Fruit fly (Drosophila melanogaster) whole organism, embryonic: ENCODE measurements around the gene CG34357.
A peak's percentile ranks its signal among the peaks of the same experiment; 100 is the strongest.

Experiments used
- ATbp ChIP-seq: fragments of 200-800 bp; sonication (Bioruptor generic); optimal IDR thresholded peaks from 2 replicates; lab custom pipeline; 2017; ENCODE audit warnings: missing biosample characterization, mild to moderate bottlenecking, missing genetic modification characterization, missing genetic modification reagents
- CG10431 ChIP-seq: fragments of 200-800 bp; sonication (Bioruptor generic); optimal IDR thresholded peaks from 3 replicates; lab custom pipeline; 2018; ENCODE audit warnings: missing biosample characterization, mild to moderate bottlenecking, missing genetic modification characterization
- CG11696 ChIP-seq: fragments of 200-800 bp; sonication (Bioruptor generic); IDR thresholded peaks from 2 replicates; pipeline ENCODE4 v1.3.6; 2022; ENCODE audit warnings: missing biosample characterization, missing genetic modification characterization
- CG13424 ChIP-seq: fragments of 200-800 bp; sonication (Bioruptor generic); optimal IDR thresholded peaks from 2 replicates; lab custom pipeline; 2019; ENCODE audit warnings: missing biosample characterization, mild to moderate bottlenecking, missing genetic modification characterization, moderate library complexity
- CG1529 ChIP-seq: fragments of 200-800 bp; sonication (Bioruptor generic); optimal IDR thresholded peaks from 3 replicates; lab custom pipeline; 2018; ENCODE audit warnings: missing biosample characterization, missing genetic modification characterization
- CG1602 ChIP-seq: fragments of 200-800 bp; sonication (Bioruptor generic); optimal IDR thresholded peaks from 3 replicates; lab custom pipeline; 2016; ENCODE audit warnings: missing biosample characterization, missing genetic modification characterization
- CG1603 ChIP-seq: fragments of 200-800 bp; sonication (Bioruptor generic); optimal IDR thresholded peaks from 2 replicates; lab custom pipeline; 2019; ENCODE audit warnings: missing biosample characterization, mild to moderate bottlenecking, missing genetic modification characterization, moderate library complexity
- CG17385 ChIP-seq: fragments of 200-800 bp; sonication (Bioruptor generic); optimal IDR thresholded peaks from 3 replicates; lab custom pipeline; 2018; ENCODE audit warnings: missing biosample characterization, mild to moderate bottlenecking, missing genetic modification characterization
- CG2678 ChIP-seq: fragments of 200-800 bp; sonication (Bioruptor generic); optimal IDR thresholded peaks from 3 replicates; lab custom pipeline; 2019; ENCODE audit warnings: missing biosample characterization, mild to moderate bottlenecking, missing genetic modification characterization, moderate library complexity
- CG32767 ChIP-seq: fragments of 200-800 bp; sonication (Bioruptor generic); IDR thresholded peaks from 2 replicates; pipeline ENCODE4 v1.3.6; 2022; ENCODE audit warnings: missing biosample characterization, missing genetic modification characterization
- CG34376 ChIP-seq: fragments of 200-800 bp; sonication (Bioruptor generic); optimal IDR thresholded peaks from 2 replicates; lab custom pipeline; 2018; ENCODE audit warnings: missing biosample characterization, mild to moderate bottlenecking, missing genetic modification characterization
- CG6689 ChIP-seq: fragments of 200-800 bp; sonication (Bioruptor generic); IDR thresholded peaks from 2 replicates; pipeline ENCODE4 v1.3.6; 2022; ENCODE audit warnings: missing biosample characterization, missing genetic modification characterization
- CG6813 ChIP-seq: fragments of 200-800 bp; sonication (Bioruptor generic); optimal IDR thresholded peaks from 2 replicates; lab custom pipeline; 2017; ENCODE audit warnings: missing biosample characterization, missing genetic modification characterization, mild to moderate bottlenecking, moderate library complexity, missing genetic modification reagents
- CG7928 ChIP-seq: fragments of 200-800 bp; sonication (Bioruptor generic); optimal IDR thresholded peaks from 2 replicates; lab custom pipeline; 2017; ENCODE audit warnings: missing biosample characterization, mild to moderate bottlenecking, missing genetic modification characterization
- CG8478 ChIP-seq: fragments of >200 bp; optimal IDR thresholded peaks from 2 replicates; lab custom pipeline; 2018
- CG8765 ChIP-seq: fragments of 200-800 bp; sonication (Bioruptor generic); IDR thresholded peaks from 2 replicates; pipeline ENCODE4 v1.3.6; 2022; ENCODE audit warnings: missing biosample characterization, missing genetic modification characterization
- Dek ChIP-seq: fragments of 200-800 bp; sonication (Bioruptor generic); optimal IDR thresholded peaks from 3 replicates; lab custom pipeline; 2019; ENCODE audit warnings: missing biosample characterization, mild to moderate bottlenecking, missing genetic modification characterization, moderate library complexity
- Drgx ChIP-seq: fragments of 200-800 bp; sonication (Bioruptor generic); IDR thresholded peaks from 2 replicates; pipeline ENCODE4 v1.3.6; 2022; ENCODE audit warnings: missing biosample characterization, missing genetic modification characterization
- Ets97D ChIP-seq: fragments of 200-800 bp; sonication (Bioruptor generic); optimal IDR thresholded peaks from 3 replicates; lab custom pipeline; 2016; ENCODE audit warnings: missing biosample characterization, missing genetic modification characterization
- Fer1 ChIP-seq: fragments of 200-800 bp; sonication (Bioruptor generic); optimal IDR thresholded peaks from 2 replicates; lab custom pipeline; 2017; ENCODE audit warnings: missing biosample characterization, mild to moderate bottlenecking, missing genetic modification characterization
- Hmx ChIP-seq: fragments of 200-800 bp; sonication (Bioruptor generic); optimal IDR thresholded peaks from 2 replicates; lab custom pipeline; 2016; ENCODE audit warnings: missing biosample characterization, missing genetic modification characterization
- Hr51 ChIP-seq, 2 experiments: fragments of 200-800 bp; sonication (Bioruptor generic); optimal IDR thresholded peaks; 2 replicates in 1 of 2; 3 replicates in 1 of 2; lab custom pipeline; 2016 to 2018; ENCODE audit warnings: missing biosample characterization in 2 of 2, missing genetic modification characterization in 2 of 2, mild to moderate bottlenecking in 1 of 2, moderate library complexity in 1 of 2
- Hr78 ChIP-seq, 2 experiments: fragments of 200-800 bp in 1 of 2; fragments of >200 bp in 1 of 2; sonication (Bioruptor generic) in 1 of 2; optimal IDR thresholded peaks; 2 replicates each; lab custom pipeline; 2017 to 2019; ENCODE audit warnings: missing biosample characterization in 2 of 2, missing genetic modification characterization in 2 of 2, mild to moderate bottlenecking in 1 of 2, moderate library complexity in 1 of 2
- Jarid2 ChIP-seq: fragments of 200-800 bp; sonication (Bioruptor generic); optimal IDR thresholded peaks from 3 replicates; lab custom pipeline; 2017; ENCODE audit warnings: mild to moderate bottlenecking, missing biosample characterization, missing genetic modification reagents, missing genetic modification characterization
- Max ChIP-seq: fragments of 200-800 bp; sonication (Bioruptor generic); optimal IDR thresholded peaks from 2 replicates; lab custom pipeline; 2016; ENCODE audit warnings: missing biosample characterization, mild to moderate bottlenecking, missing genetic modification characterization
- NC2α ChIP-seq: fragments of 200-800 bp; sonication (Bioruptor generic); optimal IDR thresholded peaks from 2 replicates; lab custom pipeline; 2016; ENCODE audit warnings: missing biosample characterization, missing genetic modification characterization
- Stat92E ChIP-seq, 3 experiments: fragments of >200 bp in 2 of 3; fragments of 200-800 bp in 1 of 3; sonication (Bioruptor generic) in 1 of 3; optimal IDR thresholded peaks; 2 replicates each; lab custom pipeline; 2017 to 2019; ENCODE audit warnings: missing biosample characterization in 3 of 3, missing genetic modification characterization in 3 of 3, mild to moderate bottlenecking in 1 of 3, moderate library complexity in 1 of 3
- YL-1 ChIP-seq: fragments of 200-800 bp; sonication (Bioruptor generic); optimal IDR thresholded peaks from 3 replicates; lab custom pipeline; 2017; ENCODE audit warnings: missing biosample characterization, mild to moderate bottlenecking, missing genetic modification characterization
- cas ChIP-seq: fragments of 200-800 bp; sonication (Bioruptor generic); IDR thresholded peaks from 2 replicates; pipeline ENCODE4 v1.3.6; 2022; ENCODE audit warnings: missing biosample characterization, missing genetic modification characterization
- cato ChIP-seq: fragments of 200-800 bp; sonication (Bioruptor generic); optimal IDR thresholded peaks from 2 replicates; lab custom pipeline; 2016; ENCODE audit warnings: missing biosample characterization, missing genetic modification characterization, borderline replicate concordance
- chn ChIP-seq: fragments of 200-800 bp; sonication (Bioruptor generic); optimal IDR thresholded peaks from 2 replicates; lab custom pipeline; 2016; ENCODE audit warnings: missing biosample characterization, missing genetic modification characterization
- crol ChIP-seq: fragments of 200-800 bp; sonication (Bioruptor generic); IDR thresholded peaks from 2 replicates; pipeline ENCODE4 v1.3.6; 2022; ENCODE audit warnings: missing biosample characterization, missing genetic modification characterization
- crp ChIP-seq, 2 experiments: fragments of 200-800 bp; sonication (Bioruptor generic); optimal IDR thresholded peaks; 2 replicates in 1 of 2; 3 replicates in 1 of 2; lab custom pipeline; 2017; ENCODE audit warnings: missing biosample characterization in 2 of 2, missing genetic modification characterization in 2 of 2, mild to moderate bottlenecking in 1 of 2, moderate library complexity in 1 of 2
- dm ChIP-seq: fragments of 200-800 bp; sonication (Bioruptor generic); optimal IDR thresholded peaks from 3 replicates; lab custom pipeline; 2016; ENCODE audit warnings: missing biosample characterization, missing genetic modification characterization
- ewg ChIP-seq: fragments of 200-800 bp; sonication (Bioruptor generic); optimal IDR thresholded peaks from 3 replicates; lab custom pipeline; 2017; ENCODE audit warnings: mild to moderate bottlenecking, missing biosample characterization, missing genetic modification reagents, missing genetic modification characterization
- gfzf ChIP-seq: fragments of 200-800 bp; sonication (Bioruptor generic); optimal IDR thresholded peaks from 2 replicates; lab custom pipeline; 2016; ENCODE audit warnings: missing biosample characterization, mild to moderate bottlenecking, missing genetic modification characterization, moderate library complexity
- kni ChIP-seq: fragments of 200-800 bp; sonication (Bioruptor generic); optimal IDR thresholded peaks from 3 replicates; lab custom pipeline; 2017; ENCODE audit warnings: mild to moderate bottlenecking, missing biosample characterization, missing genetic modification reagents, missing genetic modification characterization
- lab ChIP-seq: fragments of 200-800 bp; sonication (Bioruptor generic); optimal IDR thresholded peaks from 3 replicates; lab custom pipeline; 2017; ENCODE audit warnings: missing biosample characterization, missing genetic modification characterization, mild to moderate bottlenecking, moderate library complexity, missing genetic modification reagents
- luna ChIP-seq: fragments of 200-800 bp; sonication (Bioruptor generic); optimal IDR thresholded peaks from 2 replicates; lab custom pipeline; 2016; ENCODE audit warnings: missing biosample characterization, missing genetic modification characterization
- nau ChIP-seq: fragments of 200-800 bp; sonication (Bioruptor generic); optimal IDR thresholded peaks from 3 replicates; lab custom pipeline; 2017; ENCODE audit warnings: missing biosample characterization, mild to moderate bottlenecking, missing genetic modification characterization, missing genetic modification reagents
- nerfin-2 ChIP-seq: fragments of 200-800 bp; sonication (Bioruptor generic); IDR thresholded peaks from 2 replicates; pipeline ENCODE4 v1.3.6; 2022; ENCODE audit warnings: missing biosample characterization, missing genetic modification characterization; ENCODE audit not compliant: partially characterized antibody
- onecut ChIP-seq: fragments of 200-800 bp; sonication (Bioruptor generic); IDR thresholded peaks from 2 replicates; pipeline ENCODE4 v1.3.6; 2022; ENCODE audit warnings: missing biosample characterization, missing genetic modification characterization
- otp ChIP-seq: fragments of 200-800 bp; sonication (Bioruptor generic); IDR thresholded peaks from 3 replicates; pipeline ENCODE4, ENCODE4 v1.3.6; 2022; ENCODE audit warnings: missing biosample characterization, missing genetic modification characterization
- phol ChIP-seq: fragments of 200-800 bp; sonication (Bioruptor generic); optimal IDR thresholded peaks from 3 replicates; lab custom pipeline; 2018; ENCODE audit warnings: missing biosample characterization, mild to moderate bottlenecking, missing genetic modification characterization, moderate library complexity
- ranshi ChIP-seq: fragments of 200-800 bp; sonication (Bioruptor generic); IDR thresholded peaks from 2 replicates; pipeline ENCODE4 v1.3.6; 2022; ENCODE audit warnings: missing biosample characterization, missing genetic modification characterization
- sens ChIP-seq: fragments of 200-800 bp; sonication (Bioruptor generic); peaks from one replicate; lab custom pipeline; 2016; ENCODE audit warnings: missing biosample characterization, missing genetic modification characterization
- sens-2 ChIP-seq: fragments of 200-800 bp; sonication (Bioruptor generic); IDR thresholded peaks from 2 replicates; pipeline ENCODE4 v1.3.6; 2022; ENCODE audit warnings: missing biosample characterization, missing genetic modification characterization
- tin ChIP-seq: fragments of 200-800 bp; sonication (Bioruptor generic); optimal IDR thresholded peaks from 3 replicates; lab custom pipeline; 2016; ENCODE audit warnings: missing biosample characterization, missing genetic modification characterization

CG34357 gene

dm6 chr3R:4453213-4453956, 104.5 kb downstream of the CG34357 start (continued):
- TF ChIP-seq CG34376 (GFP tag; lab: Kevin White, UChicago) (peak; percentile 61), CG17385 (peak; percentile 100), nerfin-2 (GFP tag; lab: Robert Waterston, UW) (no peak), ewg (GFP tag; lab: Kevin White, UChicago) (peak; percentile 77), Max (GFP tag; lab: Kevin White, UChicago) (peak; percentile 51), ATbp (GFP tag; lab: Kevin White, UChicago) (no peak), chn (GFP tag; lab: Kevin White, UChicago) (peak; percentile 7), Stat92E (GFP tag; optimal IDR thresholded peaks at IDR 0.05; lab: Kevin White, UChicago) (no peak), CG1602 (GFP tag; lab: Kevin White, UChicago) (no peak), crol (GFP tag; lab: Robert Waterston, UW) (peak; percentile 78), lab (GFP tag; lab: Kevin White, UChicago) (peak; percentile 51), luna (GFP tag; lab: Kevin White, UChicago) (no peak), gfzf (GFP tag; lab: Kevin White, UChicago) (peak; percentile 2), cato (no peak), Jarid2 (GFP tag; lab: Kevin White, UChicago) (peak; percentile 61), Hr51 (GFP tag; optimal IDR thresholded peaks at IDR 0.05; lab: Kevin White, UChicago) (peak in 1 of 2 experiments; percentile 10), kni (peak; percentile 91), NC2α (GFP tag; lab: Kevin White, UChicago) (no peak), CG8478 (no peak), sens (GFP tag; lab: Kevin White, UChicago) (peak; percentile 74), Drgx (GFP tag; lab: Robert Waterston, UW) (0 out of 2 replicates have a peak, but pooled peaks have one; percentile 21), CG6689 (GFP tag; lab: Robert Waterston, UW) (0 out of 2 replicates have a peak, but pooled peaks have one; percentile 4), tin (no peak), ranshi (GFP tag; lab: Robert Waterston, UW) (peak; percentile 33; the same call in 1 of the 2 replicates), CG1529 (GFP tag; lab: Kevin White, UChicago) (no peak), dm (GFP tag; lab: Kevin White, UChicago) (peak; percentile 72), CG1603 (tag; lab: Kevin White, UChicago) (no peak), CG2678 (tag; lab: Kevin White, UChicago) (no peak), Ets97D (GFP tag; lab: Kevin White, UChicago) (peak; percentile 49), CG6813 (GFP tag; lab: Kevin White, UChicago) (peak; percentile 34), CG32767 (GFP tag; lab: Robert Waterston, UW) (peak; percentile 95), Hmx (GFP tag; lab: Kevin White, UChicago) (no peak), otp (GFP tag; lab: Robert Waterston, UW) (peak; percentile 30; the same call in 1 of the 3 replicates), phol (tag; lab: Kevin White, UChicago) (no peak), CG8765 (peak; percentile 36; the same call in 1 of the 2 replicates), CG7928 (GFP tag; lab: Kevin White, UChicago) (no peak), sens-2 (peak; percentile 34; the same call in 1 of the 2 replicates), nau (peak; percentile 57), Dek (tag; lab: Kevin White, UChicago) (no peak), onecut (GFP tag; lab: Robert Waterston, UW) (peak; percentile 34), YL-1 (GFP tag; lab: Kevin White, UChicago) (peak; percentile 91), cas (0 out of 2 replicates have a peak, but pooled peaks have one; percentile 28), CG10431 (GFP tag; lab: Kevin White, UChicago) (peak; percentile 73), Fer1 (GFP tag; lab: Kevin White, UChicago) (peak; percentile 49), CG11696 (GFP tag; lab: Robert Waterston, UW) (0 out of 2 replicates have a peak, but pooled peaks have one; percentile 46), crp (GFP tag; optimal IDR thresholded peaks at IDR 0.05; lab: Kevin White, UChicago) (peak in 1 of 2 experiments; percentile 60), CG13424 (tag; lab: Kevin White, UChicago) (no peak), Hr78 (GFP tag; optimal IDR thresholded peaks at IDR 0.05; lab: Kevin White, UChicago) (no peak)
